Fruit fly (Drosophila melanogaster): ENCODE measurements around the gene Hmgcl.

DNA sequence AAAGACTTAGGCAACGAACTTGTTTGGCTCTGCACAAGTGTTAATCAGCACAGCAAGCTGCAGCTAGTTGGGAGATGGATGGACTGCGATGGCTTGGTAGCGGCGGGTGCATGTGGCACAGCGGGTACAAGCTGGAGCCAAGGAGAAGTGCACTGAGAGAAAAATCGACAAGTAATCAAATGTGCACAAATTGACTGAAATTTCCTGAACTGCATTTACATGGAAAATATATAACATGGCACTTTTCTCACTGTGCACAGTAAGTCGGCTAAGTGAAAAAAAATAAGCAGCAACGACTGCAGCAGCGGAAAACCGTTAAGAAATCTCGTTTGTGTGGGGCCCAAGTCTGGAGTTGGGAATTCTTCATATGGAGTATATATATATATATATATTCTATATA, 30.9 kb downstream of the Hmgcl start:
- TF ChIP-seq NFAT (GFP tag; IDR thresholded peaks at IDR 0.05) = no peak
- TF ChIP-seq CG2129 (GFP tag; IDR thresholded peaks at IDR 0.05; ENCODE audit: partially characterized antibody) = no peak
- TF ChIP-seq CG7987 (GFP tag; optimal IDR thresholded peaks at IDR 0.05) = no peak
- no peak for TF ChIP-seq psq (GFP tag; optimal IDR thresholded peaks at IDR 0.05)
- TF ChIP-seq Chrac-16 (GFP tag; optimal IDR thresholded peaks at IDR 0.05) = no peak
- TF ChIP-seq Bgb (GFP tag; IDR thresholded peaks at IDR 0.05; ENCODE audit: partially characterized antibody) = no peak
- no peak for TF ChIP-seq tin (GFP tag; optimal IDR thresholded peaks at IDR 0.05)
- TF ChIP-seq sens-2 (GFP tag; IDR thresholded peaks at IDR 0.05) = 0 out of 2 replicates have a peak, but pooled peaks have one; percentile 13
- TF ChIP-seq Kr (GFP tag; optimal IDR thresholded peaks at IDR 0.05) = no peak
- TF ChIP-seq D19B (GFP tag; optimal IDR thresholded peaks at IDR 0.05) = no peak
- TF ChIP-seq CG5245 (GFP tag; optimal IDR thresholded peaks at IDR 0.05) = no peak
